Fruit fly (Drosophila melanogaster) whole organism, embryonic: ENCODE measurements around the gene slow.
A peak's percentile ranks its signal among the peaks of the same experiment; 100 is the strongest.

Experiments
- ATbp ChIP-seq: fragments of 200-800 bp; sonication (Bioruptor generic); optimal IDR thresholded peaks from 2 replicates; lab custom pipeline; 2017; ENCODE audit warnings: missing biosample characterization, mild to moderate bottlenecking, missing genetic modification characterization, missing genetic modification reagents
- CG1024 ChIP-seq: fragments of 200-800 bp; sonication (Bioruptor generic); IDR thresholded peaks from 2 replicates; pipeline ENCODE4 v1.3.6; 2022; ENCODE audit warnings: missing biosample characterization, missing genetic modification characterization
- CG11085 ChIP-seq: fragments of 200-800 bp; sonication (Bioruptor generic); IDR thresholded peaks from 2 replicates; pipeline ENCODE4 v1.3.6; 2022; ENCODE audit warnings: missing biosample characterization, missing genetic modification characterization
- CG13287 ChIP-seq: fragments of 200-800 bp; sonication (Bioruptor generic); IDR thresholded peaks from 2 replicates; pipeline ENCODE4 v1.3.6; 2022; ENCODE audit warnings: missing biosample characterization, missing genetic modification characterization; ENCODE audit not compliant: partially characterized antibody
- CG1603 ChIP-seq: fragments of 200-800 bp; sonication (Bioruptor generic); optimal IDR thresholded peaks from 2 replicates; lab custom pipeline; 2019; ENCODE audit warnings: missing biosample characterization, mild to moderate bottlenecking, missing genetic modification characterization, moderate library complexity
- CG31365 ChIP-seq: fragments of 200-800 bp; sonication (Bioruptor generic); optimal IDR thresholded peaks from 2 replicates; lab custom pipeline; 2018; ENCODE audit warnings: missing biosample characterization, mild to moderate bottlenecking, missing genetic modification characterization
- CG31388 ChIP-seq: fragments of 200-800 bp; sonication (Bioruptor generic); optimal IDR thresholded peaks from 2 replicates; lab custom pipeline; 2016; ENCODE audit warnings: missing biosample characterization, missing genetic modification characterization
- CG31441 ChIP-seq: fragments of 200-800 bp; sonication (Bioruptor generic); IDR thresholded peaks from 2 replicates; pipeline ENCODE4 v1.3.6; 2022; ENCODE audit warnings: missing biosample characterization, missing genetic modification characterization
- CG33213 ChIP-seq: fragments of 200-800 bp; sonication (Bioruptor generic); optimal IDR thresholded peaks from 3 replicates; lab custom pipeline; 2016; ENCODE audit warnings: missing biosample characterization, missing genetic modification characterization
- CG42726 ChIP-seq: fragments of 200-800 bp; sonication (Bioruptor generic); IDR thresholded peaks from 2 replicates; pipeline ENCODE4 v1.3.6; 2022; ENCODE audit warnings: missing biosample characterization, missing genetic modification characterization; ENCODE audit not compliant: partially characterized antibody
- CG4617 ChIP-seq: fragments of 200-800 bp; sonication (Bioruptor generic); optimal IDR thresholded peaks from 3 replicates; lab custom pipeline; 2016; ENCODE audit warnings: missing biosample characterization, missing genetic modification characterization, borderline replicate concordance
- CG6791 ChIP-seq: fragments of 200-800 bp; sonication (Bioruptor generic); IDR thresholded peaks from 3 replicates; pipeline ENCODE4 v1.3.6; 2022; ENCODE audit warnings: missing biosample characterization, missing genetic modification characterization; ENCODE audit not compliant: partially characterized antibody
- CG6854 ChIP-seq: fragments of 200-800 bp; sonication (Bioruptor generic); optimal IDR thresholded peaks from 3 replicates; lab custom pipeline; 2017; ENCODE audit warnings: missing biosample characterization, mild to moderate bottlenecking, missing genetic modification characterization
- CG7372 ChIP-seq: fragments of 200-800 bp; sonication (Bioruptor generic); IDR thresholded peaks from 2 replicates; pipeline ENCODE4 v1.3.6; 2022; ENCODE audit warnings: missing biosample characterization, missing genetic modification characterization
- CG8765 ChIP-seq: fragments of 200-800 bp; sonication (Bioruptor generic); IDR thresholded peaks from 2 replicates; pipeline ENCODE4 v1.3.6; 2022; ENCODE audit warnings: missing biosample characterization, missing genetic modification characterization
- CG9437 ChIP-seq: fragments of 200-800 bp; sonication (Bioruptor generic); optimal IDR thresholded peaks from 2 replicates; lab custom pipeline; 2018; ENCODE audit warnings: missing biosample characterization, mild to moderate bottlenecking, missing genetic modification characterization
- CG9876 ChIP-seq: fragments of 200-800 bp; sonication (Bioruptor generic); optimal IDR thresholded peaks from 2 replicates; lab custom pipeline; 2016; ENCODE audit warnings: missing biosample characterization, missing genetic modification characterization
- CG9932 ChIP-seq: fragments of 200-800 bp; sonication (Bioruptor generic); IDR thresholded peaks from 2 replicates; pipeline ENCODE4 v1.3.6; 2022; ENCODE audit warnings: missing biosample characterization, missing genetic modification characterization
- Dad ChIP-seq: fragments of 200-800 bp; sonication (Bioruptor generic); optimal IDR thresholded peaks from 3 replicates; lab custom pipeline; 2016; ENCODE audit warnings: missing biosample characterization, missing genetic modification characterization
- ERR ChIP-seq: fragments of 200-800 bp; sonication (Bioruptor generic); optimal IDR thresholded peaks from 2 replicates; lab custom pipeline; 2016; ENCODE audit warnings: missing biosample characterization, missing genetic modification characterization
- HHEX ChIP-seq: fragments of 200-800 bp; sonication (Bioruptor generic); optimal IDR thresholded peaks from 3 replicates; lab custom pipeline; 2017; ENCODE audit warnings: missing biosample characterization, mild to moderate bottlenecking, missing genetic modification characterization, missing genetic modification reagents
- Hmx ChIP-seq: fragments of 200-800 bp; sonication (Bioruptor generic); optimal IDR thresholded peaks from 2 replicates; lab custom pipeline; 2016; ENCODE audit warnings: missing biosample characterization, missing genetic modification characterization
- Hsf ChIP-seq: fragments of 200-800 bp; sonication (Bioruptor generic); optimal IDR thresholded peaks from 3 replicates; lab custom pipeline; 2016; ENCODE audit warnings: missing biosample characterization, missing genetic modification characterization
- Jarid2 ChIP-seq: fragments of 200-800 bp; sonication (Bioruptor generic); optimal IDR thresholded peaks from 3 replicates; lab custom pipeline; 2017; ENCODE audit warnings: mild to moderate bottlenecking, missing biosample characterization, missing genetic modification reagents, missing genetic modification characterization
- Mrtf ChIP-seq: fragments of 200-800 bp; sonication (Bioruptor generic); IDR thresholded peaks from 3 replicates; pipeline ENCODE4 v1.3.6; 2022; ENCODE audit warnings: missing biosample characterization, missing genetic modification characterization
- Nf-YB ChIP-seq: fragments of 200-800 bp; sonication (Bioruptor generic); optimal IDR thresholded peaks from 3 replicates; lab custom pipeline; 2019; ENCODE audit warnings: missing biosample characterization, mild to moderate bottlenecking, missing genetic modification characterization, moderate library complexity
- Nf-YC ChIP-seq: fragments of 200-800 bp; optimal IDR thresholded peaks from 3 replicates; lab custom pipeline; 2019; ENCODE audit warnings: missing biosample characterization, mild to moderate bottlenecking, missing genetic modification characterization, moderate library complexity
- Oaz ChIP-seq: fragments of 200-800 bp; sonication (Bioruptor generic); IDR thresholded peaks from 2 replicates; pipeline ENCODE4 v1.3.6; 2022; ENCODE audit warnings: missing biosample characterization, missing genetic modification characterization
- Stat92E ChIP-seq, 3 experiments: fragments of >200 bp in 2 of 3; fragments of 200-800 bp in 1 of 3; sonication (Bioruptor generic) in 1 of 3; optimal IDR thresholded peaks; 2 replicates each; lab custom pipeline; 2017 to 2019; ENCODE audit warnings: missing biosample characterization in 3 of 3, missing genetic modification characterization in 3 of 3, mild to moderate bottlenecking in 1 of 3, moderate library complexity in 1 of 3
- Xrp1 ChIP-seq: fragments of 200-800 bp; sonication (Bioruptor generic); IDR thresholded peaks from 2 replicates; pipeline ENCODE4 v1.3.6; 2022; ENCODE audit warnings: missing biosample characterization, missing genetic modification characterization
- ase ChIP-seq: fragments of 200-800 bp; sonication (Bioruptor generic); IDR thresholded peaks from 3 replicates; pipeline ENCODE4 v1.3.6; 2022; ENCODE audit warnings: missing biosample characterization, missing genetic modification characterization
- bcd ChIP-seq: fragments of 200-800 bp; sonication (Bioruptor generic); optimal IDR thresholded peaks from 2 replicates; lab custom pipeline; 2017; ENCODE audit warnings: missing biosample characterization, mild to moderate bottlenecking, missing genetic modification characterization
- cas ChIP-seq: fragments of 200-800 bp; sonication (Bioruptor generic); IDR thresholded peaks from 2 replicates; pipeline ENCODE4 v1.3.6; 2022; ENCODE audit warnings: missing biosample characterization, missing genetic modification characterization
- corto ChIP-seq: fragments of 200-800 bp; sonication (Bioruptor generic); optimal IDR thresholded peaks from 2 replicates; lab custom pipeline; 2016; ENCODE audit warnings: missing biosample characterization, mild to moderate bottlenecking, missing genetic modification characterization, moderate library complexity
- dimm ChIP-seq: fragments of 200-800 bp; sonication (Bioruptor generic); IDR thresholded peaks from 2 replicates; pipeline ENCODE4 v1.3.6; 2022; ENCODE audit warnings: missing biosample characterization, missing genetic modification characterization
- disco-r ChIP-seq: fragments of 200-800 bp; sonication (Bioruptor generic); optimal IDR thresholded peaks from 2 replicates; lab custom pipeline; 2016; ENCODE audit warnings: missing biosample characterization, missing genetic modification characterization
- grau ChIP-seq: fragments of 200-800 bp; optimal IDR thresholded peaks from 3 replicates; lab custom pipeline; 2019; ENCODE audit warnings: missing biosample characterization, mild to moderate bottlenecking, missing genetic modification characterization, moderate library complexity
- gsb ChIP-seq: fragments of 200-800 bp; sonication (Bioruptor generic); IDR thresholded peaks from 2 replicates; pipeline ENCODE4 v1.3.6; 2022; ENCODE audit warnings: missing biosample characterization, missing genetic modification characterization
- hb ChIP-seq: fragments of 200-800 bp; sonication (Bioruptor generic); IDR thresholded peaks from 3 replicates; pipeline ENCODE4 v1.3.6; 2022; ENCODE audit warnings: missing biosample characterization, missing genetic modification characterization; ENCODE audit not compliant: partially characterized antibody
- hkb ChIP-seq, 2 experiments: fragments of 200-800 bp in 1 of 2; fragments of >200 bp in 1 of 2; sonication (Bioruptor generic) in 1 of 2; IDR thresholded peaks in 1 of 2; optimal IDR thresholded peaks in 1 of 2; 2 replicates each; pipeline versions ENCODE4 v1.3.6 to Lab custom; 2017 to 2022; ENCODE audit warnings: missing biosample characterization in 1 of 2, missing genetic modification characterization in 1 of 2
- ind ChIP-seq: fragments of 200-800 bp; sonication (Bioruptor generic); optimal IDR thresholded peaks from 3 replicates; lab custom pipeline; 2016; ENCODE audit warnings: missing biosample characterization, missing genetic modification characterization
- kah ChIP-seq: fragments of 200-800 bp; sonication (Bioruptor generic); optimal IDR thresholded peaks from 2 replicates; lab custom pipeline; 2018; ENCODE audit warnings: missing biosample characterization, mild to moderate bottlenecking, missing genetic modification characterization
- mld ChIP-seq: fragments of 200-800 bp; sonication (Bioruptor generic); IDR thresholded peaks from 3 replicates; pipeline ENCODE4 v1.3.6; 2022; ENCODE audit warnings: missing biosample characterization, missing genetic modification characterization; ENCODE audit not compliant: partially characterized antibody
- nom ChIP-seq: fragments of 200-800 bp; sonication (Bioruptor generic); optimal IDR thresholded peaks from 2 replicates; lab custom pipeline; 2017; ENCODE audit warnings: missing biosample characterization, missing genetic modification characterization, mild to moderate bottlenecking, moderate library complexity, missing genetic modification reagents
- sim ChIP-seq: fragments of 200-800 bp; sonication (Bioruptor generic); IDR thresholded peaks from 2 replicates; pipeline ENCODE4 v1.3.6; 2022; ENCODE audit warnings: missing biosample characterization, missing genetic modification characterization
- slou ChIP-seq: fragments of 200-800 bp; sonication (Bioruptor generic); optimal IDR thresholded peaks from 3 replicates; lab custom pipeline; 2016; ENCODE audit warnings: missing biosample characterization, missing genetic modification characterization
- so ChIP-seq: fragments of 200-800 bp; sonication (Bioruptor generic); IDR thresholded peaks from 3 replicates; pipeline ENCODE4 v1.3.6; 2022; ENCODE audit warnings: missing biosample characterization, missing genetic modification characterization
- tna ChIP-seq: fragments of 200-800 bp; sonication (Bioruptor generic); IDR thresholded peaks from 2 replicates; pipeline ENCODE4 v1.3.6; 2022; ENCODE audit warnings: missing biosample characterization, missing genetic modification characterization; ENCODE audit not compliant: partially characterized antibody
- zen2 ChIP-seq: fragments of 200-800 bp; sonication (Bioruptor generic); IDR thresholded peaks from 3 replicates; pipeline ENCODE4 v1.3.6; 2022; ENCODE audit warnings: missing biosample characterization, missing genetic modification characterization; ENCODE audit not compliant: partially characterized antibody

Gene slow

dm6 chr3L:4375675-4376366 is 8.4 kb upstream of the slow start (continued):
- no peak for TF ChIP-seq nom
- TF ChIP-seq CG9876, result no peak
- TF ChIP-seq Hsf (GFP tag; lab: Kevin White, UChicago), result no peak
- TF ChIP-seq hb (GFP tag; lab: Robert Waterston, UW), result no peak
- TF ChIP-seq Xrp1 (GFP tag; lab: Robert Waterston, UW), result peak; percentile 57
- TF ChIP-seq Oaz (GFP tag; lab: Robert Waterston, UW), result 0 out of 2 replicates have a peak, but pooled peaks have one; percentile 37
- TF ChIP-seq Jarid2 (GFP tag; lab: Kevin White, UChicago), result no peak
- TF ChIP-seq Nf-YC (tag; lab: Kevin White, UChicago), result no peak
- no peak for TF ChIP-seq corto
- TF ChIP-seq so, result no peak
- TF ChIP-seq gsb (GFP tag; lab: Robert Waterston, UW), result no peak
- 0 out of 2 replicates have a peak, but pooled peaks have one; percentile 5 for TF ChIP-seq dimm (GFP tag; lab: Robert Waterston, UW)
- TF ChIP-seq HHEX, result no peak
- TF ChIP-seq ERR (GFP tag; lab: Kevin White, UChicago), result no peak
- TF ChIP-seq CG6791 (GFP tag; lab: Robert Waterston, UW), result no peak
- no peak for TF ChIP-seq CG33213 (GFP tag; lab: Kevin White, UChicago)
- no peak for TF ChIP-seq CG42726
- TF ChIP-seq bcd (GFP tag; lab: Kevin White, UChicago), result no peak
- no peak for TF ChIP-seq Stat92E (GFP tag; optimal IDR thresholded peaks at IDR 0.05; lab: Kevin White, UChicago)
- TF ChIP-seq CG7372 (GFP tag; lab: Robert Waterston, UW), result no peak
- peak; percentile 21; the same call in 1 of the 2 replicates for TF ChIP-seq CG8765 (GFP tag; lab: Robert Waterston, UW)
- peak; percentile 15; the same call in 1 of the 3 replicates for TF ChIP-seq ase (GFP tag; lab: Robert Waterston, UW)
- no peak for TF ChIP-seq cas
- TF ChIP-seq ind (GFP tag; lab: Kevin White, UChicago), result peak; percentile 11
- no peak for TF ChIP-seq hkb (optimal IDR thresholded peaks at IDR 0.05; lab: Kevin White, UChicago)
- TF ChIP-seq hkb (GFP tag; IDR thresholded peaks at IDR 0.05; lab: Robert Waterston, UW), result peak; percentile 50
- TF ChIP-seq CG9932, result no peak
- no peak for TF ChIP-seq disco-r (GFP tag; lab: Kevin White, UChicago)
- no peak for TF ChIP-seq CG13287 (GFP tag; lab: Robert Waterston, UW)
- TF ChIP-seq grau (tag; lab: Kevin White, UChicago), result peak; percentile 31
- TF ChIP-seq Mrtf (GFP tag; lab: Robert Waterston, UW), result no peak
- no peak for TF ChIP-seq zen2 (GFP tag; lab: Robert Waterston, UW)
- TF ChIP-seq slou (GFP tag; lab: Kevin White, UChicago), result no peak
- no peak for TF ChIP-seq Hmx (GFP tag; lab: Kevin White, UChicago)
- TF ChIP-seq CG6854 (GFP tag; lab: Kevin White, UChicago), result no peak
- TF ChIP-seq CG4617 (GFP tag; lab: Kevin White, UChicago), result no peak
- no peak for TF ChIP-seq Nf-YB (GFP tag; lab: Kevin White, UChicago)
- TF ChIP-seq CG1603 (tag; lab: Kevin White, UChicago), result peak; percentile 51
- TF ChIP-seq Dad (GFP tag; lab: Kevin White, UChicago), result no peak
- 0 out of 2 replicates have a peak, but pooled peaks have one; percentile 21 for TF ChIP-seq CG31441
- no peak for TF ChIP-seq CG11085 (GFP tag; lab: Robert Waterston, UW)
- TF ChIP-seq kah (GFP tag; lab: Kevin White, UChicago), result no peak
- TF ChIP-seq CG31365 (tag; lab: Kevin White, UChicago), result no peak
- TF ChIP-seq CG9437 (GFP tag; lab: Kevin White, UChicago), result no peak
- TF ChIP-seq ATbp (GFP tag; lab: Kevin White, UChicago), result peak; percentile 18
- TF ChIP-seq tna (GFP tag; lab: Robert Waterston, UW), result no peak
- TF ChIP-seq sim (GFP tag; lab: Robert Waterston, UW), result no peak
- no peak for TF ChIP-seq mld (GFP tag; lab: Robert Waterston, UW)
- TF ChIP-seq CG1024, result no peak
- no peak for TF ChIP-seq CG31388 (GFP tag; lab: Kevin White, UChicago)
